Worm (Caenorhabditis elegans) whole organism, L2 larva: ENCODE results near the gene F08D12.7.

Experiments used
- ztf-11 ChIP-seq: sonication (generic microtip); optimal IDR thresholded peaks from 2 replicates; lab custom pipeline; 2017; ENCODE audit warnings: missing biosample characterization, missing genetic modification characterization
- ztf-4 ChIP-seq: fragments of 150-350 bp; optimal IDR thresholded peaks from 2 replicates; lab custom pipeline; 2014; ENCODE audit warnings: missing biosample characterization, missing genetic modification characterization

ce11 chrII:2725561-2725960, 43.4 kb downstream of the F08D12.7 start, which contains the start of the genes T05A8.11 and nep-2:
- no peak for TF ChIP-seq ztf-11 (tag; lab: Kevin White, UChicago)
- no peak for TF ChIP-seq ztf-4 (tag; lab: Kevin White, UChicago)
